Fruit fly (Drosophila melanogaster) whole organism, prepupa: ENCODE data around the gene CG31643.

Experiments used
- CG6808 ChIP-seq: fragments of 200-800 bp; sonication (Bioruptor generic); optimal IDR thresholded peaks from 3 replicates; lab custom pipeline; 2017; ENCODE audit warnings: missing biosample characterization, missing genetic modification characterization, mild to moderate bottlenecking, moderate library complexity, missing genetic modification reagents
- CG8119 ChIP-seq: fragments of 200-800 bp; sonication (Bioruptor generic); IDR thresholded peaks from 3 replicates; pipeline ENCODE4 v1.3.6; 2022; ENCODE audit warnings: missing biosample characterization, missing genetic modification characterization

DNA sequence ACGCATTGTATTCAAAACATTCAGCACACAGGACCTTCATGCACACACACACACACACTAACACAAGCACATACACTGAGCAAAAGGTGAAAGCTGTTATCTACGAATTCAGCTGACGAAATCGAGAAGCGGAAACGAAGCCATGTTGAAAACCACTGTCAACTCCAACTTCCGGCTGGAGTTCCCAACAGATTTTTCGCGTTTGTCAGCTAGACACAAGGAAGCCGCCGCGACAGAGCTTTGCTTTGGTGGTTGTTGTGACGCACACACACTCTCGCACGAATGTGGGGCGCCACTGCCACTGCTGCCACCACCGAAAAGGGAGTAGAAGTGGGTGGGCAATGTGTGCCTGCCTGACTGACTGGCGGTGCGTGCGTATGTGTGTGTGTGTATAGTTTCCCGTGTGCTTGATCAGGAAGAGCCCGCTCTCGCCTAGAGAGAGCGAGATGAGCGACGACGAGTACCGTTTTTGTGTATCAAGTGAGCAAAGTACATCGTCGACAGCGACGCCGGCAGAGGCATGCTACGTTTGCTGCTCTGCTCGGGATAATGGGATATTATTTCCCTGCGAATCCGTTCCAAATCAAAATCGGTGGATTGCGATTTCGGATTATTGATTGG is 40.2 kb upstream of the CG31643 start:
- TF ChIP-seq CG8119 (GFP tag; lab: Robert Waterston, UW) (peak; percentile 35; the same call in 1 of the 3 replicates), CG6808 (peak; percentile 60)
